Worm (Caenorhabditis elegans): ENCODE results near the gene F14D7.3.

Gene F14D7.3

DNA sequence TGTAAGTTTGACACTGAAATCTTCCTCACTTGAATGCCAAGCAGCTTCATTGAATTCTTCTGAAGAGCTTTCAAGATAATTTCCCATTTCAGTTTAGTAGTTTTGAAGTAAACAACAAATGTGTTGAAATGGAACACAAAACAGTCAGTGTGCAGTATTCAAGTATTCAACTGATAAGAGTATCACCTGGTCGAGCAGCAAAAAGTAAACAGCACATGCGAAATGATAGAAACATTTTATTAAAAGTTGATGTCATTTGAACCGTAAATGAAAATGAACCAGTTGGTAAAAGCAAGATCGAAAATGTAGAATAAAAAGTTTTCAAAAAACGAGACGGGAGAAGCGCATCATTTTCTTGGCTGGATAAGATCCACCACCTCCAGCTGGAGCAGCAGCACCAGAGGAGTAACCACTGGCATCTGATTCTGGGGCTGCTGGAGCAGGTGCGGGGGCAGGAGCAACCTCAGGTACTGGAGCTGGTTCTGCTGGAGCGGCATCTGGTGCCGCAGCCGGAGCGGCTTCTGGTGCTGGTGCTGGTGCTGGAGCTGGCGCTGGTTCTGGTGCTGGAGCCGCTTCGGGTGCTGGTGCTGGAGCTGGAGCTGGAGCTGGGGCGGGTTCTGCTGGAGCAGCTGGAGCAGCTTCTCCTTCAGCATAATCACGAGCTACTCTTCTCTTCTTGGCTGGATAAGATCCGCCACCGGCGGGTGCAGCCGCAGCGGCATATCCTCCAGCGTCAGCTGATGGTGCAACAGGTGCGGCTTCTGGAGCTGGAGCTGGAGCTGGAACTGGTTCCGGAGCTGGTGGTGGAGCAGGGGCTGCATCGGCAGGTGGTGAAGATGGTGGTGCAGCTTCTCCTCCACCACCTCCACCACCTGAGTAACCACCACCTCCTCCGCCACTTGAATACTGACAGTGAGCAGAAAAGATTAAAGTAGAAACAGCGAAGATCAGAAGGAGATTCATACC is 28.2 kb downstream of the F14D7.3 start, which contains the start of the genes F47B8.4 and F47B8.18:
Gene F47B8.4 (minus strand): TSS at position 172 of the 966 bp plus-strand sequence.
Gene F47B8.18 (minus strand): TSS at position 963 of the 966 bp plus-strand sequence.
- TF ChIP-seq B0310.2 (tag; optimal IDR thresholded peaks at IDR 0.05): no peak
- peak; percentile 26 for TF ChIP-seq aly-1 (tag; optimal IDR thresholded peaks at IDR 0.05)

DNA sequence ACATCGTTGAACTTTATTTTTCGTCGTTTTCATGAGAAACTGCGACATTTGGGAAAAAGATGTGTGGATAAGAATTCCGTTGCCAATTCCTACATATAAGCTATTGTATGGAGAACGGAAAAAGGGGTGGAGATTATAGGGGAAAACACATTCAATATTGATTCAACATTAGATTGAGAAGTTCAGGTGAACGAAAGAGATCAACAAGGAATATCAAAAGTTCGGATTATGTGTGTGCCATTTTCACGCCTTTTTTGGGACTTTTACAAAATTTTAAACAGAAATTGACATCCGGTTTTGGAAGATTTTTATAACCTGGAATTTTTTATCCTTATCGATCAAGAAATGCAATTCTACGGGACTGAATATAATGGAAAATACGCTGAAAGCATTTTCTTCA is 31.2 kb downstream of the F14D7.3 start, which contains the start of gene F47B8.5:
Gene F47B8.5 (minus strand): TSS at position 101 of the 400 bp plus-strand sequence.
- TF ChIP-seq pes-1 (GFP tag; IDR thresholded peaks at IDR 0.05) (no peak), scrt-1 (GFP tag; IDR thresholded peaks at IDR 0.05) (no peak), sea-1 (GFP tag; conservative IDR thresholded peaks at IDR 0.05) (no peak), ceh-13 (GFP tag; optimal IDR thresholded peaks at IDR 0.05) (no peak), flt-1 (GFP tag; IDR thresholded peaks at IDR 0.05) (no peak), tra-4 (tag; optimal IDR thresholded peaks at IDR 0.05) (no peak), ets-7 (tag; optimal IDR thresholded peaks at IDR 0.05) (no peak), tbx-11 (GFP tag; IDR thresholded peaks at IDR 0.05) (no peak), hmbx-1 (tag; optimal IDR thresholded peaks at IDR 0.05) (no peak), F13C5.2 (tag; optimal IDR thresholded peaks at IDR 0.05) (no peak), B0310.2 (tag; optimal IDR thresholded peaks at IDR 0.05) (no peak), tbx-37 (GFP tag; conservative IDR thresholded peaks at IDR 0.05) (no peak), ceh-36 (tag; optimal IDR thresholded peaks at IDR 0.05) (no peak), ama-1 (optimal IDR thresholded peaks at IDR 0.05) (no peak), aly-1 (tag; optimal IDR thresholded peaks at IDR 0.05) (no peak), hmg-4 (GFP tag; optimal IDR thresholded peaks at IDR 0.05) (no peak), hnd-1 (tag; optimal IDR thresholded peaks at IDR 0.05) (no peak)

DNA sequence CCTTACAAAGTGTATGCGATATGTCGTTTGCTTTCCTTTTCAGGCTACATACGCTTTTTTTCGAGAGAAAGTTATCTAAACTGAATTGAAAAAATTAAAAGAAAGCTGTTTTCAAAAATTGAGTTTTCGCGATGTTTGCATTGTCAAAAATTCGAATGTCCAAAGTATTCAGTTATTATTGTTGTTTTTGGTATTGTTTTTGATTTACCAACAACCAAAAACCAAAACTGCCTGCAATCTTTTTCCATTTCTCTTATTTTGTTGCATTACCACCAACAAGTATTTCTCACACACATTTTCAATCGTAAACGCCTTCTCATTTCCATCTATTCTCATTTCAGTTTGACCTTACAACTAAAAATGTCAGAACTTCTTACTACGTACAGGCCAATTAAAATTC is 32.2 kb downstream of the F14D7.3 start, which contains the start of gene pepm-1:
Gene pepm-1 (plus strand): TSS at position 301 of the 400 bp plus-strand sequence.
- TF ChIP-seq B0310.2 (tag; optimal IDR thresholded peaks at IDR 0.05) (no peak), ama-1 (optimal IDR thresholded peaks at IDR 0.05) (no peak), tra-4 (tag; optimal IDR thresholded peaks at IDR 0.05) (no peak), flt-1 (GFP tag; IDR thresholded peaks at IDR 0.05) (no peak), tbx-11 (GFP tag; IDR thresholded peaks at IDR 0.05) (no peak), scrt-1 (GFP tag; IDR thresholded peaks at IDR 0.05) (no peak), ceh-13 (GFP tag; optimal IDR thresholded peaks at IDR 0.05) (no peak), F13C5.2 (tag; optimal IDR thresholded peaks at IDR 0.05) (no peak), ets-7 (tag; optimal IDR thresholded peaks at IDR 0.05) (no peak), hmbx-1 (tag; optimal IDR thresholded peaks at IDR 0.05) (no peak), tbx-37 (GFP tag; conservative IDR thresholded peaks at IDR 0.05) (no peak), pes-1 (GFP tag; IDR thresholded peaks at IDR 0.05) (no peak), sea-1 (GFP tag; conservative IDR thresholded peaks at IDR 0.05) (no peak)

DNA sequence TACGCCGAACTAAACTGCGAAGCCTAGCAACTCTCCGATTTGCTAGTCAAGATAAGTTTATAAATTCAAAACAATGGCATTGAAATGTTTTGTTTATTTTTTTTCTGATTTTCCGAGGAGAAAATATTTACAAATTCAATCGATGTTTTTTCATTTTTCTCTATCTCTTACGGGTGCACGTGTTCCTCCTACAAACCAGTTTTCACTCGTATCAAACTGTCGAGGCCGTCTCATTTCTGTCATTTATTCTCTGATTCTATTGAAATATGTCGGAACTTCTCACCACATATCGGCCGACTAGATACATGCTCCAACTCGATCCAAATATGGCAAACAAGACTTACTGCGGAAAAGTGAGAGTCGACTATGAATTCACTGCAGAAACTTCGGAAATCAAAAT is 34.9 kb downstream of the F14D7.3 start, which contains the start of gene F47B8.8:
Gene F47B8.8 (plus strand): TSS at position 257 of the 400 bp plus-strand sequence.
- TF ChIP-seq ama-1 (optimal IDR thresholded peaks at IDR 0.05) (no peak), B0310.2 (tag; optimal IDR thresholded peaks at IDR 0.05) (no peak), aly-1 (tag; optimal IDR thresholded peaks at IDR 0.05) (no peak), tra-4 (tag; optimal IDR thresholded peaks at IDR 0.05) (no peak), scrt-1 (GFP tag; IDR thresholded peaks at IDR 0.05) (no peak), tbx-37 (GFP tag; conservative IDR thresholded peaks at IDR 0.05) (no peak)

DNA sequence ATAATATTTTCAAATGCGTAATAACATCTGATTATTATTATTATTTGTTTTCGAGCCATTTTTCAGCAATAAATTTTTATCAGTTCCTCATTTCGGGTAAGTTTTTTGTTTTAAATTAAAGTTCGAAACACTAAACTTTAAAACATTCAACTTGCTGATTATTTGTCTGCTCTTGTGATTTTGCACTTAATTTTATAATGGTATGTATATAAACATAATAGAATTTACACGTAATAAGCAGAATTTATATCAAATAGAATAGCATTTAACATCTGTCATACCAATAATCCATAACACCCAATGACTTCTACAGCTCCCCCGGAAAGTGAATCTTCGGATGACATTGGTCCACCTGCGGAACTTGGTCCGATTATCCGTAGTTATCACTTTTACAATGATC is 36.5 kb downstream of the F14D7.3 start, which contains the start of gene srm-4:
Gene srm-4 (plus strand): TSS at position 301 of the 400 bp plus-strand sequence.
- TF ChIP-seq flt-1 (GFP tag; IDR thresholded peaks at IDR 0.05) (no peak), F13C5.2 (tag; optimal IDR thresholded peaks at IDR 0.05) (no peak), B0310.2 (tag; optimal IDR thresholded peaks at IDR 0.05) (no peak), aly-1 (tag; optimal IDR thresholded peaks at IDR 0.05) (no peak)

DNA sequence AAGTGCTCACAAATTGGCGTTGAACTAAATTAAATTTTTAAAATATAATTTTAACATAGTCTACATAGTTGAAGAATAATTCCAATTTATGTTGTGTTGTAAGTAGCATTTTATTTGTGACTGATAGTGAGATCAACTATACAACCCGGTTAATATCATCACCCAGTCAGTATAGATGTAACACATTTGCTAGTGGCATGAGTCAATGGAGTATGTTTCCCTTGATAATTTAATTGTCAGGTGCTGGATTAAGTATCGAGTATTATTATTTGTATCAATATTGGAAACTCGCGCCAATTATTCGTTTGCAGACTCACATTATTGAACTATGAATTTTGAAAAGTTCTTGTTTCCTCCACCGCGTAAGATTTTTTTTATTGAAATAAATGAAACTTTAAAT is 38.3 kb downstream of the F14D7.3 start, which contains the start of gene srm-5:
Gene srm-5 (plus strand): TSS at position 301 of the 400 bp plus-strand sequence.
- TF ChIP-seq F13C5.2 (tag; optimal IDR thresholded peaks at IDR 0.05) (no peak), tbx-11 (GFP tag; IDR thresholded peaks at IDR 0.05) (no peak), ceh-36 (tag; optimal IDR thresholded peaks at IDR 0.05) (no peak), aly-1 (tag; optimal IDR thresholded peaks at IDR 0.05) (no peak), tbx-37 (GFP tag; conservative IDR thresholded peaks at IDR 0.05) (no peak), ets-7 (tag; optimal IDR thresholded peaks at IDR 0.05) (no peak), ceh-13 (GFP tag; optimal IDR thresholded peaks at IDR 0.05) (no peak), hmg-4 (GFP tag; optimal IDR thresholded peaks at IDR 0.05) (no peak), flt-1 (GFP tag; IDR thresholded peaks at IDR 0.05) (no peak), hmbx-1 (tag; optimal IDR thresholded peaks at IDR 0.05) (no peak), pes-1 (GFP tag; IDR thresholded peaks at IDR 0.05) (no peak), sea-1 (GFP tag; conservative IDR thresholded peaks at IDR 0.05) (no peak), scrt-1 (GFP tag; IDR thresholded peaks at IDR 0.05) (no peak)

DNA sequence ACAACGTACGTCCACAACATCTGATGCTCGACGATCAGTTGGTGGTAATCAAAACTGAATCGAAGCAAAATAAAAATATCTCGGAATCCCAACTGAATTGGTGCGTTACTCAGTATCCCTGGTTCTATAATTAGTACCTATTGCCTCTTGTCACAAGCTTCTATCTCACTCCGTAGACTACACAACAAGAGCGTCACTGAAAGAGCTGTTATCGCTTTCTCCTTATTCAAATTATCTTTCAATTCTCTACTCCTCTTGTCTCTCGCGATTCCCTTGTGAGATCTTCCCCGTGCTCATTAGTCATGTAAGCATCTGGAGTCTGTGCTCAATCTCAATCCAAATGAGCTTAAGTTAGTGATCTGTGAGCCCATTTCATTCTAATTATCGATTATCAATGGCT is 40.1 kb downstream of the F14D7.3 start, which contains the start of gene srm-6:
Gene srm-6 (plus strand): TSS at position 301 of the 400 bp plus-strand sequence.
- TF ChIP-seq ceh-36 (tag; optimal IDR thresholded peaks at IDR 0.05) (no peak), tbx-37 (GFP tag; conservative IDR thresholded peaks at IDR 0.05) (no peak), scrt-1 (GFP tag; IDR thresholded peaks at IDR 0.05) (no peak), ets-7 (tag; optimal IDR thresholded peaks at IDR 0.05) (no peak), pes-1 (GFP tag; IDR thresholded peaks at IDR 0.05) (no peak), tra-4 (tag; optimal IDR thresholded peaks at IDR 0.05) (no peak), ama-1 (optimal IDR thresholded peaks at IDR 0.05) (no peak), sea-1 (GFP tag; conservative IDR thresholded peaks at IDR 0.05) (no peak), hmbx-1 (tag; optimal IDR thresholded peaks at IDR 0.05) (no peak), ceh-13 (GFP tag; optimal IDR thresholded peaks at IDR 0.05) (no peak), aly-1 (tag; optimal IDR thresholded peaks at IDR 0.05) (no peak), flt-1 (GFP tag; IDR thresholded peaks at IDR 0.05) (no peak), hnd-1 (tag; optimal IDR thresholded peaks at IDR 0.05) (no peak), hmg-4 (GFP tag; optimal IDR thresholded peaks at IDR 0.05) (no peak), F13C5.2 (tag; optimal IDR thresholded peaks at IDR 0.05) (no peak)
